Fruit fly (Drosophila melanogaster): ENCODE data around the gene Dop1R1.

- no peak for TF ChIP-seq insv (GFP tag; optimal IDR thresholded peaks at IDR 0.05)
- no peak for TF ChIP-seq p53 (GFP tag; optimal IDR thresholded peaks at IDR 0.05)
- no peak for TF ChIP-seq MESR4 (GFP tag; optimal IDR thresholded peaks at IDR 0.05)
- no peak for TF ChIP-seq CG2129 (GFP tag; IDR thresholded peaks at IDR 0.05; ENCODE audit: partially characterized antibody)
- no peak for TF ChIP-seq Rx (GFP tag; IDR thresholded peaks at IDR 0.05)
- TF ChIP-seq fd102C (GFP tag; optimal IDR thresholded peaks at IDR 0.05) = no peak
- TF ChIP-seq CG15479 (GFP tag; optimal IDR thresholded peaks at IDR 0.05) = no peak
- TF ChIP-seq disco-r (GFP tag; optimal IDR thresholded peaks at IDR 0.05) = no peak
- TF ChIP-seq jigr1 (GFP tag; IDR thresholded peaks at IDR 0.05) = no peak
- TF ChIP-seq fd64A (GFP tag; optimal IDR thresholded peaks at IDR 0.05) = no peak
- TF ChIP-seq exex (tag; optimal IDR thresholded peaks at IDR 0.05) = no peak
- TF ChIP-seq CG12236 (GFP tag; optimal IDR thresholded peaks at IDR 0.05) = no peak
- TF ChIP-seq kni (GFP tag; optimal IDR thresholded peaks at IDR 0.05) = no peak
Measured at dm6 chr3R:14131972-14132371, 82.6 kb downstream of the Dop1R1 start, which contains the start of gene CG14356.
